Fruit fly (Drosophila melanogaster) whole organism, embryonic: ENCODE data around the gene temp.
A peak's percentile ranks its signal among the peaks of the same experiment; 100 is the strongest.

ENCODE experiments used
- Antp ChIP-seq: fragments of 200-800 bp; sonication (Bioruptor generic); optimal IDR thresholded peaks from 3 replicates; lab custom pipeline; 2016; ENCODE audit warnings: missing biosample characterization, missing genetic modification characterization
- Asciz ChIP-seq: fragments of 200-800 bp; sonication (Bioruptor generic); optimal IDR thresholded peaks from 2 replicates; lab custom pipeline; 2017; ENCODE audit warnings: missing biosample characterization, mild to moderate bottlenecking, missing genetic modification characterization, missing genetic modification reagents
- Atf6 ChIP-seq: fragments of 200-800 bp; sonication (Bioruptor generic); IDR thresholded peaks from 2 replicates; pipeline ENCODE4 v1.3.6; 2022; ENCODE audit warnings: missing biosample characterization, missing genetic modification characterization
- C15 ChIP-seq: fragments of 200-800 bp; sonication (Bioruptor generic); IDR thresholded peaks from 3 replicates; pipeline ENCODE4 v1.3.6; 2022; ENCODE audit warnings: missing biosample characterization, missing genetic modification characterization
- CG10366 ChIP-seq: fragments of 200-800 bp; sonication (Bioruptor generic); IDR thresholded peaks from 2 replicates; pipeline ENCODE4 v1.3.6; 2022; ENCODE audit warnings: missing biosample characterization, missing genetic modification characterization
- CG10959 ChIP-seq: fragments of 200-800 bp; sonication (Bioruptor generic); IDR thresholded peaks from 2 replicates; pipeline ENCODE4 v1.3.6; 2022; ENCODE audit warnings: missing biosample characterization, missing genetic modification characterization
- CG11247 ChIP-seq: fragments of 200-800 bp; sonication (Bioruptor generic); IDR thresholded peaks from 2 replicates; pipeline ENCODE4 v1.3.6; 2022; ENCODE audit warnings: missing biosample characterization, missing genetic modification characterization
- CG11398 ChIP-seq: fragments of 200-800 bp; sonication (Bioruptor generic); optimal IDR thresholded peaks from 2 replicates; lab custom pipeline; 2016; ENCODE audit warnings: missing biosample characterization, missing genetic modification characterization
- CG11456 ChIP-seq: fragments of 200-800 bp; sonication (Bioruptor generic); IDR thresholded peaks from 3 replicates; pipeline ENCODE4 v1.3.6; 2022; ENCODE audit warnings: missing biosample characterization, missing genetic modification characterization
- CG12299 ChIP-seq: fragments of 200-800 bp; sonication (Bioruptor generic); optimal IDR thresholded peaks from 2 replicates; lab custom pipeline; 2018; ENCODE audit warnings: missing biosample characterization, mild to moderate bottlenecking, missing genetic modification characterization
- CG13123 ChIP-seq: fragments of 200-800 bp; sonication (Bioruptor generic); optimal IDR thresholded peaks from 2 replicates; lab custom pipeline; 2016; ENCODE audit warnings: missing biosample characterization, missing genetic modification characterization
- CG15073 ChIP-seq: fragments of 200-800 bp; sonication (Bioruptor generic); optimal IDR thresholded peaks from 2 replicates; lab custom pipeline; 2016; ENCODE audit warnings: missing biosample characterization, missing genetic modification characterization
- CG17328 ChIP-seq: fragments of 200-800 bp; sonication (Bioruptor generic); IDR thresholded peaks from 2 replicates; pipeline ENCODE4 v1.3.6; 2022; ENCODE audit warnings: missing biosample characterization, missing genetic modification characterization
- CG17359 ChIP-seq: fragments of 200-800 bp; sonication (Bioruptor generic); optimal IDR thresholded peaks from 3 replicates; lab custom pipeline; 2018; ENCODE audit warnings: missing biosample characterization, mild to moderate bottlenecking, missing genetic modification characterization, moderate library complexity
- CG17802 ChIP-seq: fragments of 200-800 bp; sonication (Bioruptor generic); optimal IDR thresholded peaks from 2 replicates; lab custom pipeline; 2018; ENCODE audit warnings: missing biosample characterization, mild to moderate bottlenecking, missing genetic modification characterization, moderate library complexity
- CG1832 ChIP-seq: fragments of 200-800 bp; sonication (Bioruptor generic); optimal IDR thresholded peaks from 2 replicates; lab custom pipeline; 2017; ENCODE audit warnings: missing biosample characterization, mild to moderate bottlenecking, missing genetic modification characterization, inconsistent platforms
- CG2129 ChIP-seq: fragments of 200-800 bp; sonication (Bioruptor generic); IDR thresholded peaks from 2 replicates; pipeline ENCODE4 v1.3.6; 2022; ENCODE audit warnings: missing biosample characterization, missing genetic modification characterization; ENCODE audit not compliant: partially characterized antibody
- CG2678 ChIP-seq: fragments of 200-800 bp; sonication (Bioruptor generic); optimal IDR thresholded peaks from 3 replicates; lab custom pipeline; 2019; ENCODE audit warnings: missing biosample characterization, mild to moderate bottlenecking, missing genetic modification characterization, moderate library complexity
- CG30403 ChIP-seq: fragments of 200-800 bp; sonication (Bioruptor generic); optimal IDR thresholded peaks from 3 replicates; lab custom pipeline; 2016; ENCODE audit warnings: missing biosample characterization, missing genetic modification characterization
- CG5953 ChIP-seq: fragments of 200-800 bp; sonication (Bioruptor generic); IDR thresholded peaks from 2 replicates; pipeline ENCODE4 v1.3.6; 2022; ENCODE audit warnings: missing biosample characterization, missing genetic modification characterization
- CG6854 ChIP-seq: fragments of 200-800 bp; sonication (Bioruptor generic); optimal IDR thresholded peaks from 3 replicates; lab custom pipeline; 2017; ENCODE audit warnings: missing biosample characterization, mild to moderate bottlenecking, missing genetic modification characterization
- CG7357 ChIP-seq: fragments of 200-800 bp; sonication (Bioruptor generic); IDR thresholded peaks from 3 replicates; pipeline ENCODE4 v1.3.6; 2022; ENCODE audit warnings: missing biosample characterization, missing genetic modification characterization
- CoRest ChIP-seq: fragments of 200-800 bp; sonication (Bioruptor generic); optimal IDR thresholded peaks from 3 replicates; lab custom pipeline; 2018; ENCODE audit warnings: missing biosample characterization, mild to moderate bottlenecking, missing genetic modification characterization, moderate library complexity
- D ChIP-seq, 2 experiments: fragments of 200-800 bp in 1 of 2; fragments of >200 bp in 1 of 2; sonication (Bioruptor generic) in 1 of 2; optimal IDR thresholded peaks; 2 replicates in 1 of 2; 3 replicates in 1 of 2; lab custom pipeline; 2017; ENCODE audit warnings: mild to moderate bottlenecking in 1 of 2, missing biosample characterization in 1 of 2, missing genetic modification characterization in 1 of 2, missing genetic modification reagents in 1 of 2
- Dip3 ChIP-seq: fragments of 200-800 bp; sonication (Bioruptor generic); optimal IDR thresholded peaks from 3 replicates; lab custom pipeline; 2016; ENCODE audit warnings: missing biosample characterization, missing genetic modification characterization
- H2.0 ChIP-seq: fragments of 200-800 bp; sonication (Bioruptor generic); IDR thresholded peaks from 2 replicates; pipeline ENCODE4 v1.3.6; 2022; ENCODE audit warnings: missing biosample characterization, missing genetic modification characterization
- Jarid2 ChIP-seq: fragments of 200-800 bp; sonication (Bioruptor generic); optimal IDR thresholded peaks from 3 replicates; lab custom pipeline; 2017; ENCODE audit warnings: mild to moderate bottlenecking, missing biosample characterization, missing genetic modification reagents, missing genetic modification characterization
- Kr ChIP-seq: fragments of 200-800 bp; sonication (Bioruptor generic); optimal IDR thresholded peaks from 2 replicates; lab custom pipeline; 2017; ENCODE audit warnings: missing biosample characterization, mild to moderate bottlenecking, missing genetic modification characterization
- MTF-1 ChIP-seq: fragments of 200-800 bp; sonication (Bioruptor generic); optimal IDR thresholded peaks from 2 replicates; lab custom pipeline; 2018; ENCODE audit warnings: missing biosample characterization, mild to moderate bottlenecking, missing genetic modification characterization, borderline replicate concordance
- NfI ChIP-seq: fragments of 200-800 bp; sonication (Bioruptor generic); optimal IDR thresholded peaks from 3 replicates; lab custom pipeline; 2018; ENCODE audit warnings: missing biosample characterization, mild to moderate bottlenecking, missing genetic modification characterization, moderate library complexity
- Scr ChIP-seq: fragments of 200-800 bp; sonication (Bioruptor generic); IDR thresholded peaks from 2 replicates; pipeline ENCODE4 v1.3.6; 2022; ENCODE audit warnings: missing biosample characterization, missing genetic modification characterization; ENCODE audit not compliant: partially characterized antibody
- Sox100B ChIP-seq: fragments of 200-800 bp; sonication (Bioruptor generic); optimal IDR thresholded peaks from 3 replicates; lab custom pipeline; 2018; ENCODE audit warnings: missing biosample characterization, mild to moderate bottlenecking, missing genetic modification characterization
- YL-1 ChIP-seq: fragments of 200-800 bp; sonication (Bioruptor generic); optimal IDR thresholded peaks from 3 replicates; lab custom pipeline; 2017; ENCODE audit warnings: missing biosample characterization, mild to moderate bottlenecking, missing genetic modification characterization
- ac ChIP-seq: fragments of 200-800 bp; sonication (Bioruptor generic); optimal IDR thresholded peaks from 3 replicates; lab custom pipeline; 2017; ENCODE audit warnings: missing biosample characterization, mild to moderate bottlenecking, missing genetic modification characterization
- al ChIP-seq: fragments of 200-800 bp; sonication (Bioruptor generic); IDR thresholded peaks from 2 replicates; pipeline ENCODE4 v1.3.6; 2022; ENCODE audit warnings: missing biosample characterization, missing genetic modification characterization
- caup ChIP-seq: fragments of 200-800 bp; sonication (Bioruptor generic); optimal IDR thresholded peaks from 3 replicates; lab custom pipeline; 2017; ENCODE audit warnings: missing biosample characterization, mild to moderate bottlenecking, missing genetic modification characterization, moderate library complexity; ENCODE audit not compliant: severe bottlenecking
- chinmo ChIP-seq: fragments of 200-800 bp; sonication (Bioruptor generic); IDR thresholded peaks from 4 replicates; pipeline ENCODE4 v1.3.6; 2022; ENCODE audit warnings: missing biosample characterization, missing genetic modification characterization; ENCODE audit not compliant: partially characterized antibody
- crol ChIP-seq: fragments of 200-800 bp; sonication (Bioruptor generic); IDR thresholded peaks from 2 replicates; pipeline ENCODE4 v1.3.6; 2022; ENCODE audit warnings: missing biosample characterization, missing genetic modification characterization
- ftz-f1 ChIP-seq: fragments of 200-800 bp; sonication (Bioruptor generic); optimal IDR thresholded peaks from 2 replicates; lab custom pipeline; 2016; ENCODE audit warnings: missing biosample characterization, missing genetic modification characterization
- gcm2 ChIP-seq: fragments of 200-800 bp; sonication (Bioruptor generic); optimal IDR thresholded peaks from 2 replicates; lab custom pipeline; 2016; ENCODE audit warnings: missing biosample characterization, missing genetic modification characterization
- gem ChIP-seq: fragments of 200-800 bp; sonication (Bioruptor generic); optimal IDR thresholded peaks from 2 replicates; lab custom pipeline; 2019; ENCODE audit warnings: missing biosample characterization, mild to moderate bottlenecking, missing genetic modification characterization, moderate library complexity
- inv ChIP-seq: fragments of 200-800 bp; sonication (Bioruptor generic); IDR thresholded peaks from 2 replicates; pipeline ENCODE4 v1.3.6; 2022; ENCODE audit warnings: missing biosample characterization, missing genetic modification characterization; ENCODE audit not compliant: partially characterized antibody
- kah ChIP-seq: fragments of 200-800 bp; sonication (Bioruptor generic); optimal IDR thresholded peaks from 2 replicates; lab custom pipeline; 2018; ENCODE audit warnings: missing biosample characterization, mild to moderate bottlenecking, missing genetic modification characterization
- mirr ChIP-seq: fragments of 200-800 bp; sonication (Bioruptor generic); optimal IDR thresholded peaks from 3 replicates; lab custom pipeline; 2018; ENCODE audit warnings: missing biosample characterization, mild to moderate bottlenecking, missing genetic modification characterization
- pros ChIP-seq: fragments of 200-800 bp; sonication (Bioruptor generic); optimal IDR thresholded peaks from 3 replicates; lab custom pipeline; 2019; ENCODE audit warnings: missing biosample characterization, mild to moderate bottlenecking, missing genetic modification characterization, moderate library complexity
- sc ChIP-seq, 3 experiments: fragments of >200 bp in 2 of 3; fragments of 200-800 bp in 1 of 3; sonication (Bioruptor generic) in 1 of 3; optimal IDR thresholded peaks; 2 replicates in 2 of 3; 3 replicates in 1 of 3; lab custom pipeline; 2017; ENCODE audit warnings: mild to moderate bottlenecking in 1 of 3, missing biosample characterization in 1 of 3, missing genetic modification characterization in 1 of 3, missing genetic modification reagents in 1 of 3
- sr ChIP-seq: fragments of 200-800 bp; sonication (Bioruptor generic); IDR thresholded peaks from 3 replicates; pipeline ENCODE4 v1.3.6; 2022; ENCODE audit warnings: missing biosample characterization, missing genetic modification characterization
- zen ChIP-seq: fragments of 200-800 bp; sonication (Bioruptor generic); optimal IDR thresholded peaks from 3 replicates; lab custom pipeline; 2018; ENCODE audit warnings: missing biosample characterization, mild to moderate bottlenecking, missing genetic modification characterization, moderate library complexity
- zen2 ChIP-seq: fragments of 200-800 bp; sonication (Bioruptor generic); IDR thresholded peaks from 3 replicates; pipeline ENCODE4 v1.3.6; 2022; ENCODE audit warnings: missing biosample characterization, missing genetic modification characterization; ENCODE audit not compliant: partially characterized antibody

Gene temp

DNA sequence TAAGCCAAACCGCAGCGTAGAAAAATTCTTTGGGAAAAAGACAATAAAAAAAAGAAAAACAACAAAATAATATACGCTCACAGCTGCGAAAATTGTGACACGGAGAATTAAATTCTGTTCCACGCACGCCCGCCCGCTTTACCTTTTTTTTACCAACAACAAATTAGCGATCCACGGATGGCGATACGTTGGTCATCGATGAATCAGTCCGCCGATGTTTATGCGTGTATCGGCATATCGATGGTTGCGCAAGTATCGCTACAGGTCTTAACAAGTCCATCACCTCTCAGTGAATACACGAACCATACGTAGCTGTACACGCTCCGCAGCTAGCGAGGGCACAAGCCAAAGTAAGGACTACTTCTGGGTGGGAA, 8.2 kb upstream of the temp start, which contains the start of gene CG2924 (continued):
- peak; percentile 100 for TF ChIP-seq inv (GFP tag; lab: Robert Waterston, UW)
- no peak for TF ChIP-seq zen (tag; lab: Kevin White, UChicago)
- peak; percentile 78 for TF ChIP-seq Dip3 (GFP tag; lab: Kevin White, UChicago)
- peak; percentile 100 for TF ChIP-seq chinmo (GFP tag; lab: Robert Waterston, UW)
- peak; percentile 71 for TF ChIP-seq mirr
- TF ChIP-seq crol (GFP tag; lab: Robert Waterston, UW): no peak
- no peak for TF ChIP-seq CG6854 (GFP tag; lab: Kevin White, UChicago)
- peak; percentile 39 for TF ChIP-seq al (GFP tag; lab: Robert Waterston, UW)
- peak; percentile 49 for TF ChIP-seq CG10366 (GFP tag; lab: Robert Waterston, UW)
- TF ChIP-seq CG5953 (GFP tag; lab: Robert Waterston, UW): no peak
- peak; percentile 43 for TF ChIP-seq CG12299 (tag; lab: Kevin White, UChicago)
- TF ChIP-seq CG11398: no peak
- TF ChIP-seq CG1832: no peak
- TF ChIP-seq NfI (GFP tag; lab: Kevin White, UChicago): peak; percentile 52
- TF ChIP-seq CG7357 (GFP tag; lab: Robert Waterston, UW): no peak
- TF ChIP-seq CG11247: peak; percentile 59; the same call in 1 of the 2 replicates
- TF ChIP-seq CG2129: peak; percentile 96
- peak; percentile 68 for TF ChIP-seq ftz-f1 (GFP tag; lab: Kevin White, UChicago)
- peak; percentile 19 for TF ChIP-seq CG2678 (tag; lab: Kevin White, UChicago)
- peak; percentile 86 for TF ChIP-seq Antp (GFP tag; lab: Kevin White, UChicago)
- TF ChIP-seq Jarid2 (GFP tag; lab: Kevin White, UChicago): peak; percentile 13
- TF ChIP-seq CG17328 (GFP tag; lab: Robert Waterston, UW): peak; percentile 25; the same call in 1 of the 2 replicates
- peak; percentile 29; the same call in 1 of the 2 replicates for TF ChIP-seq CG10959 (GFP tag; lab: Robert Waterston, UW)
- TF ChIP-seq gem (tag; lab: Kevin White, UChicago): peak; percentile 3
- TF ChIP-seq CG11456 (GFP tag; lab: Robert Waterston, UW): peak; percentile 89
- peak; percentile 43 for TF ChIP-seq YL-1 (GFP tag; lab: Kevin White, UChicago)
- TF ChIP-seq Kr (GFP tag; lab: Kevin White, UChicago): no peak
- TF ChIP-seq gcm2 (GFP tag; lab: Kevin White, UChicago): no peak
- no peak for TF ChIP-seq MTF-1 (GFP tag; lab: Kevin White, UChicago)
- no peak for TF ChIP-seq pros
- TF ChIP-seq sr (GFP tag; lab: Robert Waterston, UW): peak; percentile 47; the same call in 2 of the 3 replicates
- TF ChIP-seq C15 (GFP tag; lab: Robert Waterston, UW): no peak
- no peak for TF ChIP-seq CG17359
- no peak for TF ChIP-seq H2.0
- TF ChIP-seq kah: no peak
- TF ChIP-seq zen2 (GFP tag; lab: Robert Waterston, UW): peak; percentile 99
- peak; percentile 23 for TF ChIP-seq Asciz (GFP tag; lab: Kevin White, UChicago)
- TF ChIP-seq Atf6: no peak
- TF ChIP-seq CG30403 (GFP tag; lab: Kevin White, UChicago): peak; percentile 52
- peak; percentile 39 for TF ChIP-seq CoRest (tag; lab: Kevin White, UChicago)
- no peak for TF ChIP-seq Sox100B
- no peak for TF ChIP-seq ac
- peak; percentile 34 for TF ChIP-seq caup (GFP tag; lab: Kevin White, UChicago)
- no peak for TF ChIP-seq D (optimal IDR thresholded peaks at IDR 0.05; lab: Kevin White, UChicago)
- TF ChIP-seq D (GFP tag; optimal IDR thresholded peaks at IDR 0.05; lab: Kevin White, UChicago): no peak
- TF ChIP-seq CG17802: peak; percentile 20
- no peak for TF ChIP-seq CG15073 (GFP tag; lab: Kevin White, UChicago)
- TF ChIP-seq sc (optimal IDR thresholded peaks at IDR 0.05; lab: Kevin White, UChicago): no peak
- no peak for TF ChIP-seq sc (GFP tag; optimal IDR thresholded peaks at IDR 0.05; lab: Kevin White, UChicago)
- TF ChIP-seq Scr (GFP tag; lab: Robert Waterston, UW): peak; percentile 99
- no peak for TF ChIP-seq CG13123 (GFP tag; lab: Kevin White, UChicago)
